Fruit fly (Drosophila melanogaster) whole organism, wandering third instar larva: ENCODE measurements around the gene msl-1.

Source experiments
- Abd-B ChIP-seq: fragments of >200 bp; optimal IDR thresholded peaks from 2 replicates; lab custom pipeline; 2017; ENCODE audit warnings: missing biosample characterization, missing genetic modification characterization
- CG32264 ChIP-seq: fragments of 200-800 bp; sonication (Bioruptor generic); optimal IDR thresholded peaks from 2 replicates; lab custom pipeline; 2016; ENCODE audit warnings: missing biosample characterization, missing genetic modification characterization
- CG9705 ChIP-seq: fragments of 200-800 bp; sonication (Bioruptor generic); optimal IDR thresholded peaks from 2 replicates; lab custom pipeline; 2018; ENCODE audit warnings: missing biosample characterization, mild to moderate bottlenecking, missing genetic modification characterization
- CrebA ChIP-seq: fragments of 200-800 bp; sonication (Bioruptor generic); optimal IDR thresholded peaks from 2 replicates; lab custom pipeline; 2016; ENCODE audit warnings: missing biosample characterization, mild to moderate bottlenecking, missing genetic modification characterization, borderline replicate concordance
- Dfd ChIP-seq: fragments of >200 bp; optimal IDR thresholded peaks from 2 replicates; lab custom pipeline; 2017; ENCODE audit warnings: missing biosample characterization, missing genetic modification characterization
- Dif ChIP-seq: fragments of 200-275, 200-300 bp; sonication (Bioruptor generic); optimal IDR thresholded peaks from 2 replicates; lab custom pipeline; 2018; ENCODE audit warnings: missing biosample characterization, missing genetic modification characterization; ENCODE audit not compliant: partially characterized antibody
- GATAd ChIP-seq: sonication (Bioruptor generic); optimal IDR thresholded peaks from 2 replicates; lab custom pipeline; 2016; ENCODE audit warnings: missing biosample characterization, missing genetic modification characterization
- HLH106 ChIP-seq: fragments of 200-800 bp; optimal IDR thresholded peaks from 3 replicates; lab custom pipeline; 2019; ENCODE audit warnings: missing biosample characterization, mild to moderate bottlenecking, missing genetic modification characterization, moderate library complexity
- Hnf4 ChIP-seq: fragments of 200-800 bp; sonication (Bioruptor generic); optimal IDR thresholded peaks from 2 replicates; lab custom pipeline; 2016; ENCODE audit warnings: missing biosample characterization, mild to moderate bottlenecking, missing genetic modification characterization
- Hr78 ChIP-seq: fragments of >200 bp; optimal IDR thresholded peaks from 2 replicates; lab custom pipeline; 2017; ENCODE audit warnings: missing biosample characterization, missing genetic modification characterization
- Hr83 ChIP-seq: fragments of 200-300 bp; sonication (Bioruptor generic); optimal IDR thresholded peaks from 2 replicates; lab custom pipeline; 2016; ENCODE audit warnings: missing biosample characterization, mild to moderate bottlenecking, missing genetic modification characterization, moderate library complexity; ENCODE audit not compliant: poor library complexity, severe bottlenecking
- Jra ChIP-seq: sonication (Bioruptor generic); optimal IDR thresholded peaks from 2 replicates; lab custom pipeline; 2016; ENCODE audit warnings: missing biosample characterization, missing genetic modification characterization
- Mio ChIP-seq: sonication (Bioruptor generic); optimal IDR thresholded peaks from 2 replicates; lab custom pipeline; 2016; ENCODE audit warnings: missing biosample characterization, missing genetic modification characterization
- Myc ChIP-seq: fragments of >200 bp; optimal IDR thresholded peaks from 2 replicates; lab custom pipeline; 2017
- N ChIP-seq: fragments of >200 bp; optimal IDR thresholded peaks from 2 replicates; lab custom pipeline; 2018; ENCODE audit warnings: missing biosample characterization, missing external identifiers, missing genetic modification characterization
- OdsH ChIP-seq: fragments of 200-800 bp; sonication (Bioruptor generic); optimal IDR thresholded peaks from 2 replicates; lab custom pipeline; 2016; ENCODE audit warnings: missing biosample characterization, mild to moderate bottlenecking, missing genetic modification characterization
- Rel ChIP-seq, 2 experiments: fragments of 200-800 bp; sonication (Bioruptor generic) in 1 of 2; optimal IDR thresholded peaks; 2 replicates in 1 of 2; 3 replicates in 1 of 2; lab custom pipeline; 2016 to 2019; ENCODE audit warnings: mild to moderate bottlenecking in 2 of 2, missing biosample characterization in 2 of 2, missing genetic modification characterization in 2 of 2, moderate library complexity in 1 of 2
- Sp1 ChIP-seq: fragments of 200-800 bp; sonication (Bioruptor generic); optimal IDR thresholded peaks from 3 replicates; lab custom pipeline; 2019; ENCODE audit warnings: missing biosample characterization, mild to moderate bottlenecking, missing genetic modification characterization, moderate library complexity
- Vsx2 ChIP-seq: fragments of 200-300, 225-300 bp; sonication (Bioruptor generic); optimal IDR thresholded peaks from 2 replicates; lab custom pipeline; 2018; ENCODE audit warnings: missing biosample characterization, missing genetic modification characterization; ENCODE audit not compliant: partially characterized antibody
- br ChIP-seq: fragments of 200-800 bp; sonication (Bioruptor generic); optimal IDR thresholded peaks from 2 replicates; lab custom pipeline; 2016; ENCODE audit warnings: missing biosample characterization, missing genetic modification characterization
- brk ChIP-seq: fragments of 200-800 bp; sonication (Bioruptor generic); optimal IDR thresholded peaks from 2 replicates; lab custom pipeline; 2016; ENCODE audit warnings: missing biosample characterization, mild to moderate bottlenecking, missing genetic modification characterization
- dl ChIP-seq, 2 experiments: fragments of 175-275, 200-275 bp in 1 of 2; fragments of 200-275 bp in 1 of 2; sonication (Bioruptor generic); optimal IDR thresholded peaks; lab custom pipeline; 2018; ENCODE audit warnings: mild to moderate bottlenecking in 2 of 2, missing biosample characterization in 2 of 2, missing genetic modification characterization in 2 of 2, moderate library complexity in 2 of 2; ENCODE audit not compliant: partially characterized antibody in 2 of 2, insufficient read depth in 1 of 2
- dmrt93B ChIP-seq: fragments of 200-800 bp; sonication (Bioruptor generic); optimal IDR thresholded peaks from 2 replicates; lab custom pipeline; 2018; ENCODE audit warnings: missing biosample characterization, mild to moderate bottlenecking, missing genetic modification characterization
- dsf ChIP-seq: sonication (Bioruptor generic); optimal IDR thresholded peaks from 2 replicates; lab custom pipeline; 2016; ENCODE audit warnings: missing biosample characterization, missing genetic modification characterization, borderline replicate concordance
- ey ChIP-seq: fragments of 200-800 bp; sonication (Bioruptor generic); optimal IDR thresholded peaks from 2 replicates; lab custom pipeline; 2016; ENCODE audit warnings: missing biosample characterization, missing genetic modification characterization
- foxo ChIP-seq, 2 experiments: fragments of 200-800 bp; sonication (Bioruptor generic); optimal IDR thresholded peaks; 2 replicates in 1 of 2; 3 replicates in 1 of 2; lab custom pipeline; 2016 to 2017; ENCODE audit warnings: missing biosample characterization in 2 of 2, missing genetic modification characterization in 2 of 2
- fru ChIP-seq: fragments of 200-800 bp; sonication (Bioruptor generic); optimal IDR thresholded peaks from 3 replicates; lab custom pipeline; 2016; ENCODE audit warnings: missing biosample characterization, mild to moderate bottlenecking, missing genetic modification characterization
- h ChIP-seq: fragments of 200-800 bp; sonication (Bioruptor generic); optimal IDR thresholded peaks from 3 replicates; lab custom pipeline; 2016; ENCODE audit warnings: missing biosample characterization, mild to moderate bottlenecking, missing genetic modification characterization
- jim ChIP-seq: fragments of 175-275, 200-325 bp; sonication (Bioruptor generic); optimal IDR thresholded peaks from 2 replicates; lab custom pipeline; 2016; ENCODE audit warnings: missing biosample characterization, mild to moderate bottlenecking, missing genetic modification characterization
- lola ChIP-seq: fragments of >200 bp; optimal IDR thresholded peaks from 2 replicates; lab custom pipeline; 2017; ENCODE audit warnings: missing biosample characterization, missing genetic modification characterization
- pan ChIP-seq: fragments of >200 bp; optimal IDR thresholded peaks from 2 replicates; lab custom pipeline; 2017
- psq ChIP-seq: fragments of 200-800 bp; sonication (Bioruptor generic); optimal IDR thresholded peaks from 3 replicates; lab custom pipeline; 2017; ENCODE audit warnings: missing biosample characterization, mild to moderate bottlenecking, missing genetic modification characterization, moderate library complexity
- rgr ChIP-seq: fragments of 200-800 bp; sonication (Bioruptor generic); optimal IDR thresholded peaks from 3 replicates; lab custom pipeline; 2016; ENCODE audit warnings: missing biosample characterization, mild to moderate bottlenecking, missing genetic modification characterization
- sage ChIP-seq: fragments of 200-800 bp; sonication (Bioruptor generic); optimal IDR thresholded peaks from 2 replicates; lab custom pipeline; 2016; ENCODE audit warnings: missing biosample characterization, mild to moderate bottlenecking, missing genetic modification characterization
- sv ChIP-seq: fragments of 200-800 bp; sonication (Bioruptor generic); optimal IDR thresholded peaks from 3 replicates; lab custom pipeline; 2016; ENCODE audit warnings: missing biosample characterization, missing genetic modification characterization
- tai ChIP-seq: sonication (Bioruptor generic); optimal IDR thresholded peaks from 2 replicates; lab custom pipeline; 2016; ENCODE audit warnings: missing biosample characterization, missing genetic modification characterization
- usp ChIP-seq: fragments of >200 bp; optimal IDR thresholded peaks from 2 replicates; lab custom pipeline; 2017; ENCODE audit warnings: missing biosample characterization, missing genetic modification characterization
- woc ChIP-seq: sonication (Bioruptor generic); optimal IDR thresholded peaks from 2 replicates; lab custom pipeline; 2016; ENCODE audit warnings: missing biosample characterization, mild to moderate bottlenecking, missing genetic modification characterization

The msl-1 gene

DNA sequence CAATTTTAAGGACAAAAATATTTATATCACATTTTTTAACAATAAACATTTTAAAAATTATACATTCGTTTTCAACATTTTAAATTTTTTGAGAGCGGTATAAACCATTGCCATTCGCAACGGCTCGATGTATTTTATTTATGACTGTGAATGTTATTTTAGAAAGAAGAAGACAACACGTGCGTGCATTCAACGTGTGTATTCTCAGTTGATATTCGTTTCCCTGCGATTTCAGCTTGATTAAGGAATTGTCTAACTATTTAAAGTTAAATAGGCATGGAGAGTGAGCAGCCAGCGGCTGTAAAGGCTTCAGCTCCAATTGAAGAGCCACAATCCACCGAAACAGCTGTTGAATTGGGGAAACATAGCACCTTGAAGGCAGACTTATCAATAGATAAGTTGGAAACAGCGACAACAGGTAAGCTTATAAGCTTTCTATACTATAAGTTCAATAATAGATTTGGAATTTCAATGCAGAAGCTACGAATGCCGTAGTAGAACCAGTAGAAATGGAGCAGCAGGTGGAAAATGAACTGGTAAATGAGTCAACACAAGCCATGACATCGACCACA lies 10.0 kb upstream of the msl-1 start, which contains the start of gene CG10341:
Gene CG10341, plus strand, starts transcription at position 156 of the 572 bp plus-strand sequence.
- TF ChIP-seq Dfd (GFP tag; lab: Kevin White, UChicago) (no peak), h (GFP tag; lab: Kevin White, UChicago) (peak; percentile 3), Myc (lab: Kevin White, UChicago) (peak; percentile 36), rgr (GFP tag; lab: Kevin White, UChicago) (no peak), Rel (GFP tag; optimal IDR thresholded peaks at IDR 0.05; lab: Kevin White, UChicago) (no peak), Rel (tag; optimal IDR thresholded peaks at IDR 0.05; lab: Kevin White, UChicago) (no peak), sage (GFP tag; lab: Kevin White, UChicago) (peak; percentile 3), Sp1 (GFP tag; lab: Kevin White, UChicago) (no peak)

DNA sequence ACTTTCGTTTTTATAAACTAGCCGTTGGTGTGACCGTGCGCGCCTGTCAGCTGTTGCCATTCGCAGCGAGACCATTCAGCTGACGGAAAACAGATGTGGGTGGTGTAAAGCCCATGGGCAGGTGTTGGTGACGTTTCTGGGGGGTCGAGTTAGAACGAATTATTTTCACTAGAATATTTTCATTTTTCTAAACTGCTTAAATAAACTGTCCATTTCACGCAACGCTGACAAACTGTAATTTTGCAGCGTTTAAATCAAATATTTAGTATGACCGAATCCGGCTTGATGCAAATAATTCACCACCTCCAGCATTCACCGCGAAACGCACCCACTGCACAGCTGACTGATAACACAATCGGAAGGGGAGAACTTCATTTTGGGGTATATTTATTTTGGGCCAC lies 6.8 kb upstream of the msl-1 start, which contains the start of the genes CG10383 and CG10338:
Gene CG10383, minus strand, starts transcription at position 199 of the 401 bp plus-strand sequence.
Gene CG10338, plus strand, starts transcription at position 261 of the 401 bp plus-strand sequence.
- TF ChIP-seq foxo (GFP tag; optimal IDR thresholded peaks at IDR 0.05; lab: Kevin White, UChicago) (peak in 1 of 2 experiments; percentile 95), Dfd (GFP tag; lab: Kevin White, UChicago) (no peak), GATAd (peak; percentile 90), Vsx2 (GFP tag; lab: Kevin White, UChicago) (no peak), Jra (GFP tag; lab: Kevin White, UChicago) (peak; percentile 92), CG9705 (GFP tag; lab: Kevin White, UChicago) (peak; percentile 63), pan (lab: Kevin White, UChicago) (no peak), usp (GFP tag; lab: Kevin White, UChicago) (no peak), Mio (GFP tag; lab: Kevin White, UChicago) (peak; percentile 70), Dif (no peak), fru (GFP tag; lab: Kevin White, UChicago) (peak; percentile 90), CG32264 (peak; percentile 76), dmrt93B (GFP tag; lab: Kevin White, UChicago) (peak; percentile 72), dsf (no peak), Hnf4 (GFP tag; lab: Kevin White, UChicago) (peak; percentile 94), psq (peak; percentile 82), OdsH (GFP tag; lab: Kevin White, UChicago) (peak; percentile 87), jim (GFP tag; lab: Kevin White, UChicago) (peak; percentile 65), Abd-B (GFP tag; lab: Kevin White, UChicago) (no peak), lola (GFP tag; lab: Kevin White, UChicago) (peak; percentile 58), brk (GFP tag; lab: Kevin White, UChicago) (no peak), Sp1 (GFP tag; lab: Kevin White, UChicago) (peak; percentile 79), br (GFP tag; lab: Kevin White, UChicago) (peak; percentile 88), tai (GFP tag; lab: Kevin White, UChicago) (no peak), Hr78 (GFP tag; lab: Kevin White, UChicago) (no peak), Rel (GFP tag; optimal IDR thresholded peaks at IDR 0.05; lab: Kevin White, UChicago) (no peak), Rel (tag; optimal IDR thresholded peaks at IDR 0.05; lab: Kevin White, UChicago) (peak; percentile 75), woc (peak; percentile 72), sage (GFP tag; lab: Kevin White, UChicago) (peak; percentile 69), sv (GFP tag; lab: Kevin White, UChicago) (peak; percentile 71), dl (GFP tag; optimal IDR thresholded peaks at IDR 0.05; lab: Kevin White, UChicago; ENCODE audit: insufficient read depth in 1 of 2, partially characterized antibody in 2 of 2) (no peak), N (no peak), h (GFP tag; lab: Kevin White, UChicago) (peak; percentile 93), CrebA (GFP tag; lab: Kevin White, UChicago) (no peak), Myc (lab: Kevin White, UChicago) (peak; percentile 81), Hr83 (GFP tag; lab: Kevin White, UChicago) (peak; percentile 92), rgr (GFP tag; lab: Kevin White, UChicago) (peak; percentile 93), ey (GFP tag; lab: Kevin White, UChicago) (peak; percentile 91), HLH106 (peak; percentile 84)
